Fruit fly (Drosophila melanogaster): ENCODE results near the gene Sfp33A4.

dm6 chr2L:11812781-11813664 lies 24.0 kb upstream of the Sfp33A4 start:
- TF ChIP-seq CG8478 (optimal IDR thresholded peaks at IDR 0.05) (no peak), usp (GFP tag; optimal IDR thresholded peaks at IDR 0.05) (no peak), EcR (GFP tag; optimal IDR thresholded peaks at IDR 0.05) (no peak), pan (optimal IDR thresholded peaks at IDR 0.05) (no peak), psq (optimal IDR thresholded peaks at IDR 0.05) (no peak)
